Fruit fly (Drosophila melanogaster): ENCODE data around the gene CG3368.

Gene CG3368

dm6 chr3R:27244742-27245400 is 38.7 kb upstream of the CG3368 start, which contains the start of gene CG18766:
CG18766 (minus strand) TSS chr3R:27245249.
- TF ChIP-seq jim (GFP tag; optimal IDR thresholded peaks at IDR 0.05), result no peak
- no peak for TF ChIP-seq brk (GFP tag; optimal IDR thresholded peaks at IDR 0.05)
- peak; percentile 21 for TF ChIP-seq Vsx2 (GFP tag; optimal IDR thresholded peaks at IDR 0.05; ENCODE audit: partially characterized antibody)
- no peak for TF ChIP-seq CG32264 (GFP tag; optimal IDR thresholded peaks at IDR 0.05)
- TF ChIP-seq Hr83 (GFP tag; optimal IDR thresholded peaks at IDR 0.05; ENCODE audit: poor library complexity, severe bottlenecking), result peak; percentile 79
- TF ChIP-seq sage (GFP tag; optimal IDR thresholded peaks at IDR 0.05), result no peak
- TF ChIP-seq h (GFP tag; optimal IDR thresholded peaks at IDR 0.05), result peak; percentile 31
- no peak for TF ChIP-seq Myc (optimal IDR thresholded peaks at IDR 0.05)
- TF ChIP-seq Rel (GFP tag; optimal IDR thresholded peaks at IDR 0.05), result peak; percentile 50
- TF ChIP-seq Rel (tag; optimal IDR thresholded peaks at IDR 0.05), result peak; percentile 67
- no peak for TF ChIP-seq usp (GFP tag; optimal IDR thresholded peaks at IDR 0.05)
- TF ChIP-seq foxo (GFP tag; optimal IDR thresholded peaks at IDR 0.05), result peak in 1 of 2 experiments; percentile 49
- TF ChIP-seq CG9705 (GFP tag; optimal IDR thresholded peaks at IDR 0.05), result no peak
- TF ChIP-seq CrebA (GFP tag; optimal IDR thresholded peaks at IDR 0.05; ENCODE audit: borderline replicate concordance), result no peak
- TF ChIP-seq OdsH (GFP tag; optimal IDR thresholded peaks at IDR 0.05), result peak; percentile 3
- no peak for TF ChIP-seq dmrt93B (GFP tag; optimal IDR thresholded peaks at IDR 0.05)
- TF ChIP-seq br (GFP tag; optimal IDR thresholded peaks at IDR 0.05), result peak; percentile 13
- no peak for TF ChIP-seq dsf (GFP tag; optimal IDR thresholded peaks at IDR 0.05; ENCODE audit: borderline replicate concordance)
- no peak for TF ChIP-seq Dfd (GFP tag; optimal IDR thresholded peaks at IDR 0.05)
- TF ChIP-seq Hr78 (GFP tag; optimal IDR thresholded peaks at IDR 0.05), result no peak
- TF ChIP-seq woc (GFP tag; optimal IDR thresholded peaks at IDR 0.05), result no peak
- TF ChIP-seq ey (GFP tag; optimal IDR thresholded peaks at IDR 0.05), result peak; percentile 32
- TF ChIP-seq Dif (GFP tag; optimal IDR thresholded peaks at IDR 0.05; ENCODE audit: partially characterized antibody), result peak; percentile 66
- no peak for TF ChIP-seq Sp1 (GFP tag; optimal IDR thresholded peaks at IDR 0.05)
- TF ChIP-seq Hnf4 (GFP tag; optimal IDR thresholded peaks at IDR 0.05), result no peak
- no peak for TF ChIP-seq sv (GFP tag; optimal IDR thresholded peaks at IDR 0.05)
- no peak for TF ChIP-seq lola (GFP tag; optimal IDR thresholded peaks at IDR 0.05)
- no peak for TF ChIP-seq Abd-B (GFP tag; optimal IDR thresholded peaks at IDR 0.05)
- no peak for TF ChIP-seq GATAd (GFP tag; optimal IDR thresholded peaks at IDR 0.05)
- peak; percentile 31 for TF ChIP-seq rgr (GFP tag; optimal IDR thresholded peaks at IDR 0.05)
- TF ChIP-seq Mio (GFP tag; optimal IDR thresholded peaks at IDR 0.05), result no peak
- peak; percentile 20 for TF ChIP-seq HLH106 (tag; optimal IDR thresholded peaks at IDR 0.05)
- TF ChIP-seq pan (optimal IDR thresholded peaks at IDR 0.05), result no peak
- no peak for TF ChIP-seq dl (GFP tag; optimal IDR thresholded peaks at IDR 0.05; ENCODE audit: insufficient read depth in 1 of 2, partially characterized antibody in 2 of 2)
- TF ChIP-seq Jra (GFP tag; optimal IDR thresholded peaks at IDR 0.05), result no peak
- peak; percentile 6 for TF ChIP-seq fru (GFP tag; optimal IDR thresholded peaks at IDR 0.05)
- peak; percentile 32 for TF ChIP-seq N (GFP tag; optimal IDR thresholded peaks at IDR 0.05)
- TF ChIP-seq tai (GFP tag; optimal IDR thresholded peaks at IDR 0.05), result no peak
- peak; percentile 33 for TF ChIP-seq psq (GFP tag; optimal IDR thresholded peaks at IDR 0.05)

dm6 chr3R:27245401-27245757 is 38.2 kb upstream of the CG3368 start:
- TF ChIP-seq Hr83 (GFP tag; optimal IDR thresholded peaks at IDR 0.05; ENCODE audit: poor library complexity, severe bottlenecking) (no peak), foxo (GFP tag; optimal IDR thresholded peaks at IDR 0.05) (peak in 1 of 2 experiments; percentile 18), rgr (GFP tag; optimal IDR thresholded peaks at IDR 0.05) (peak; percentile 8)

- TF ChIP-seq usp (GFP tag; optimal IDR thresholded peaks at IDR 0.05) (no peak), pan (optimal IDR thresholded peaks at IDR 0.05) (no peak), sv (GFP tag; optimal IDR thresholded peaks at IDR 0.05) (no peak), Hr78 (GFP tag; optimal IDR thresholded peaks at IDR 0.05) (no peak), br (GFP tag; optimal IDR thresholded peaks at IDR 0.05) (no peak), foxo (GFP tag; optimal IDR thresholded peaks at IDR 0.05) (peak in 1 of 2 experiments; percentile 46), CrebA (GFP tag; optimal IDR thresholded peaks at IDR 0.05; ENCODE audit: borderline replicate concordance) (no peak), GATAd (GFP tag; optimal IDR thresholded peaks at IDR 0.05) (no peak), psq (GFP tag; optimal IDR thresholded peaks at IDR 0.05) (peak; percentile 37), Dif (GFP tag; optimal IDR thresholded peaks at IDR 0.05; ENCODE audit: partially characterized antibody) (no peak), HLH106 (tag; optimal IDR thresholded peaks at IDR 0.05) (peak; percentile 56), lola (GFP tag; optimal IDR thresholded peaks at IDR 0.05) (no peak), tai (GFP tag; optimal IDR thresholded peaks at IDR 0.05) (no peak), Dfd (GFP tag; optimal IDR thresholded peaks at IDR 0.05) (no peak), Hr83 (GFP tag; optimal IDR thresholded peaks at IDR 0.05; ENCODE audit: poor library complexity, severe bottlenecking) (no peak), brk (GFP tag; optimal IDR thresholded peaks at IDR 0.05) (no peak), OdsH (GFP tag; optimal IDR thresholded peaks at IDR 0.05) (peak; percentile 45), h (GFP tag; optimal IDR thresholded peaks at IDR 0.05) (peak; percentile 21), sage (GFP tag; optimal IDR thresholded peaks at IDR 0.05) (no peak), rgr (GFP tag; optimal IDR thresholded peaks at IDR 0.05) (peak; percentile 47), Sp1 (GFP tag; optimal IDR thresholded peaks at IDR 0.05) (peak; percentile 50), CG9705 (GFP tag; optimal IDR thresholded peaks at IDR 0.05) (no peak), Hnf4 (GFP tag; optimal IDR thresholded peaks at IDR 0.05) (no peak)
Measured at dm6 chr3R:27246264-27246663, 37.3 kb upstream of the CG3368 start.
